Worm (Caenorhabditis elegans): ENCODE data around the gene clp-6.

DNA sequence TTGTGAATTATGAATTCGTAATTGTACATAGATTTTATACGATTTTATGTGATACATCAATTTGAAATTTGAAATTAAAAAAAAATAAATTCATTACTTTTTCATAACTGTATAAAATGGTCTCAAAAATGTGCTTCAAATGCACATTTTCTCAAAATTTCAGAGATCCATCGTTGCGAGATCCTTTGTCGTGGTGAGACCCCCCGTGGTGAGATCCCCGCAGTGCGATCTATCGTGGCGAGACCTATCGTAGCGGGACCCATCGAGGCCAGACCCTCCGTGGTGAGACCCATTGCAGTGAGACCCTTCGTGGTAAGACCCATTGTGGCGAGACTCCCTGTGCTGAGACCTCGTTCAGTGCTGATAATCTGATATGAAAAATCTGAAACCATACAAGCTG, 24.6 kb upstream of the clp-6 start:
- TF ChIP-seq rnt-1 (tag; optimal IDR thresholded peaks at IDR 0.05) (no peak), elt-4 (tag; optimal IDR thresholded peaks at IDR 0.05) (no peak), hlh-13 (GFP tag; optimal IDR thresholded peaks at IDR 0.05) (no peak), ceh-22 (tag; optimal IDR thresholded peaks at IDR 0.05) (no peak)
